Worm (Caenorhabditis elegans) whole organism, L2 larva: ENCODE measurements around the gene spin-3.

Source experiments
- ama-1 ChIP-seq: fragments of 150-350 bp; optimal IDR thresholded peaks from 2 replicates; lab custom pipeline; 2018; ENCODE audit warnings: inconsistent platforms
- elt-1 ChIP-seq: fragments of 150-350 bp; optimal IDR thresholded peaks from 2 replicates; lab custom pipeline; 2014; ENCODE audit warnings: missing biosample characterization, missing genetic modification characterization
- lin-13 ChIP-seq: fragments of 150-350 bp; optimal IDR thresholded peaks from 2 replicates; lab custom pipeline; 2014; ENCODE audit warnings: missing biosample characterization, missing genetic modification reagents, missing genetic modification characterization
- snpc-4 ChIP-seq: fragments of 150-350 bp; optimal IDR thresholded peaks from 2 replicates; lab custom pipeline; 2014; ENCODE audit warnings: missing biosample characterization, missing genetic modification characterization
- unc-62 ChIP-seq: fragments of 150-350 bp; optimal IDR thresholded peaks from 2 replicates; lab custom pipeline; 2014; ENCODE audit warnings: missing biosample characterization, missing genetic modification reagents, missing genetic modification characterization

DNA sequence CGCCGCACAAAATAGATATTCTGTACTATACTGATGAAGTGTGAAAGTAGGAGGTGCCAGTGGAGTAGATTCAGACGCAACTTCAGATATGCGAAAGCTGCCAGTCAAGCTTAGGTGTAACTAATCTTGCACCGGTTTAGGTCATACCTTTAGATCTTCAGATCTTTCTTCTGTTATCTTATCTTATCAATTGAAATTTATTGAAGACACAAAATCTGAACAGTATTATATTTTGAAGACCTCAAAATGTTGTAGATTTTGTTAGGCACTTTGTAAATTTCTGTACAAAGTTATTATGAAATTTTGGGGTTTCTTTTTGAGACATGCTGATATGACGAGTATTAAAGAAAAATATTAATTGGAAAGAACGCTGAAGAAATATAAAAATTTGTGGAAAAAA is 17.4 kb upstream of the spin-3 start:
- TF ChIP-seq snpc-4 (tag; lab: Kevin White, UChicago) (no peak), unc-62 (GFP tag; lab: Kevin White, UChicago) (no peak), ama-1 (no peak), lin-13 (no peak), elt-1 (tag; lab: Kevin White, UChicago) (no peak)
